Worm (Caenorhabditis elegans) whole organism, L3 larva: ENCODE data around the gene C08F1.8.

ENCODE experiments used
- aly-2 ChIP-seq: fragments of 150-350 bp; optimal IDR thresholded peaks from 2 replicates; lab custom pipeline; 2014; ENCODE audit warnings: missing biosample characterization, missing genetic modification characterization
- egl-27 ChIP-seq: sonication (generic microtip); optimal IDR thresholded peaks from 4 replicates; lab custom pipeline; 2017; ENCODE audit warnings: missing biosample characterization, missing genetic modification reagents, missing genetic modification characterization
- lin-39 ChIP-seq: fragments of 150-350 bp; optimal IDR thresholded peaks from 2 replicates; lab custom pipeline; 2018; ENCODE audit warnings: missing biosample characterization, missing genetic modification reagents, missing genetic modification characterization
- nhr-237 ChIP-seq: fragments of 150-350 bp; optimal IDR thresholded peaks from 2 replicates; lab custom pipeline; 2014; ENCODE audit warnings: missing biosample characterization, missing genetic modification characterization
- nhr-25 ChIP-seq: sonication (generic microtip); optimal IDR thresholded peaks from 2 replicates; lab custom pipeline; 2017; ENCODE audit warnings: missing biosample characterization, missing genetic modification characterization
- nhr-28 ChIP-seq: fragments of 150-350 bp; optimal IDR thresholded peaks from 2 replicates; lab custom pipeline; 2014; ENCODE audit warnings: missing biosample characterization, missing genetic modification characterization
- nhr-76 ChIP-seq: fragments of 150-350 bp; sonication (generic microtip); optimal IDR thresholded peaks from 5 replicates; lab custom pipeline; 2014; ENCODE audit warnings: missing biosample characterization, missing genetic modification characterization
- pha-4 ChIP-seq: fragments of 150-350 bp; optimal IDR thresholded peaks from 2 replicates; lab custom pipeline; 2014; ENCODE audit warnings: missing biosample characterization, missing genetic modification reagents, missing genetic modification characterization
- sea-2 ChIP-seq: fragments of 150-350 bp; sonication (generic microtip); optimal IDR thresholded peaks from 4 replicates; lab custom pipeline; 2014; ENCODE audit warnings: missing biosample characterization, missing genetic modification reagents, missing genetic modification characterization
- snpc-4 ChIP-seq: fragments of 150-350 bp; optimal IDR thresholded peaks from 2 replicates; lab custom pipeline; 2014; ENCODE audit warnings: missing biosample characterization, missing genetic modification characterization
- unc-39 ChIP-seq: sonication (generic microtip); optimal IDR thresholded peaks from 4 replicates; lab custom pipeline; 2017; ENCODE audit warnings: missing biosample characterization, missing genetic modification characterization
- unc-62 ChIP-seq: fragments of 150-350 bp; sonication (generic microtip); optimal IDR thresholded peaks from 4 replicates; lab custom pipeline; 2014; ENCODE audit warnings: missing biosample characterization, missing genetic modification reagents, missing genetic modification characterization
- zag-1 ChIP-seq: fragments of 150-350 bp; optimal IDR thresholded peaks from 2 replicates; lab custom pipeline; 2014; ENCODE audit warnings: missing biosample characterization, missing genetic modification characterization

ce11 chrII:1816053-1816452 lies 7.9 kb upstream of the C08F1.8 start:
- no peak for TF ChIP-seq unc-39 (tag; lab: Kevin White, UChicago)
- TF ChIP-seq aly-2 = no peak
- no peak for TF ChIP-seq nhr-237 (tag; lab: Kevin White, UChicago)
- TF ChIP-seq unc-62 (GFP tag; lab: Kevin White, UChicago) = no peak
- TF ChIP-seq pha-4 (tag; lab: Kevin White, UChicago) = no peak
- no peak for TF ChIP-seq nhr-25 (tag; lab: Kevin White, UChicago)
- TF ChIP-seq lin-39 = no peak
- no peak for TF ChIP-seq sea-2 (GFP tag; lab: Kevin White, UChicago)
- TF ChIP-seq nhr-28 = no peak
- TF ChIP-seq egl-27 (tag; lab: Kevin White, UChicago) = no peak
- no peak for TF ChIP-seq nhr-76 (tag; lab: Kevin White, UChicago)
- no peak for TF ChIP-seq snpc-4
- no peak for TF ChIP-seq zag-1
